Fruit fly (Drosophila melanogaster): ENCODE measurements around the gene Baldspot.
A peak's percentile ranks its signal among the peaks of the same experiment; 100 is the strongest.

The Baldspot gene

dm6 chr3L:16646865-16647459 is 14.5 kb downstream of the Baldspot start:
- TF ChIP-seq usp (GFP tag; optimal IDR thresholded peaks at IDR 0.05) = no peak

dm6 chr3L:16645323-16645982 is 16.0 kb downstream of the Baldspot start:
- TF ChIP-seq psq (optimal IDR thresholded peaks at IDR 0.05) (no peak), CG8478 (optimal IDR thresholded peaks at IDR 0.05) (no peak), usp (GFP tag; optimal IDR thresholded peaks at IDR 0.05) (no peak), EcR (GFP tag; optimal IDR thresholded peaks at IDR 0.05) (no peak), Dll (optimal IDR thresholded peaks at IDR 0.05) (no peak), pan (optimal IDR thresholded peaks at IDR 0.05) (no peak)

dm6 chr3L:16644505-16644904 is 16.9 kb downstream of the Baldspot start:
- TF ChIP-seq EcR (GFP tag; optimal IDR thresholded peaks at IDR 0.05) = no peak
- no peak for TF ChIP-seq Dll (optimal IDR thresholded peaks at IDR 0.05)
- TF ChIP-seq psq (optimal IDR thresholded peaks at IDR 0.05) = no peak
- no peak for TF ChIP-seq pan (optimal IDR thresholded peaks at IDR 0.05)
- TF ChIP-seq CG8478 (optimal IDR thresholded peaks at IDR 0.05) = no peak
- TF ChIP-seq usp (GFP tag; optimal IDR thresholded peaks at IDR 0.05) = no peak

DNA sequence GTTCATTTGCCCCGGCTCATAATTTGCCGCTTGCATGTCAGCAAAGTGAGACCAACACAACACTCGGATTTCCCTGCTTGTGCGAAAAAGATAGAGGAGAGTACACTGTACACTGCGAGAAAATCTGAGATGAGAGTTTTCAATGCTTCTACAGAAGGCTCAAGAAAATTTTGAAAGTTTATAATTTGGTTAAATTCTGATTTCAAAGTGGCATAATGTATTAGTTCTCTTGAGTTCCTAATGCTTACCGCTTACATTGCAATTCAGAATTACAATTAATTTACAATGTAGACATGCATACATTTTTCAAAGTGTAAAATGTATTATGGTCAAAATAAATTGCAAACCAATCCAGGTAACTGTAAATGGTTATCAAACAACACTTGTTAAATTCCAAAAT is 18.5 kb downstream of the Baldspot start:
- TF ChIP-seq CG8478 (optimal IDR thresholded peaks at IDR 0.05) (no peak), pan (optimal IDR thresholded peaks at IDR 0.05) (no peak), Dll (optimal IDR thresholded peaks at IDR 0.05) (no peak), usp (GFP tag; optimal IDR thresholded peaks at IDR 0.05) (no peak)

DNA sequence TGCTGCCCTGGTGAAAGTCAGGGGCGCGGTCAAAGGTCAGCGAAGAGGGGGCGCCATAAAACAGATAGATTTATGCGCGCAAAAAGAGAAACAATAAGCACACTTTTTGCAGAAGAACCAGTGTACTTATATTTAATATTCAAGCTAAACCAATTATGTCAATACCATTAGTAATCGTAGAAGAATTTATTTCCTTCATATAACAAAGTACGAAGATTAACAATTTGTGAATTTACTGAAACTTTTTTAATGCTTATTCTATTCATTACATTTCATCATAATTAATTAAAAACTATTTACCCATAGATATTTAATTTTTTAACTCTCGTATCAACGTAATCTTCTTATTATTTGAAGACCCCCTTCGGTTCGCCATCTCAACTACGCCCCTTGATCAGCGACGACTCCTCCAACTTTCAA is 19.3 kb downstream of the Baldspot start:
- TF ChIP-seq pan (optimal IDR thresholded peaks at IDR 0.05) = no peak

DNA sequence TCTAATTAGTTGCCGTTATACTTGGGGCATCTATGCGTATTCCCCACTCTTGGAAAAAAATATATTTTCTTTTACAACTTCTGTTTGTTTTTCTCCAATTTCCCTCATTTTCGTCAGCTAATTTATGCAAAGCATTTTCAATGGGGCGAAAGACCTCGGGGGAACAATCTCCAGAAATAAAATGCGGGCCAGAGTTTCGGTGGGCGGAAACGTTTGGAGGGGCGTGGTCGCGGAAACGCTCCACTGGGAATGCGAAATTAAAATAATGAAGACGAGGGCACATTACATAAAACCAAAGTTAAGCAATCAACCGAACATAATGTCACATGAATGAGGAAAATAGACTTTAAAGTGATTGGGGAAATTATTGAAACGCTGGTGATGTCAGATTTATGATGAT is 20.3 kb downstream of the Baldspot start:
- TF ChIP-seq psq (optimal IDR thresholded peaks at IDR 0.05) (no peak), EcR (GFP tag; optimal IDR thresholded peaks at IDR 0.05) (no peak), CG8478 (optimal IDR thresholded peaks at IDR 0.05) (no peak), pan (optimal IDR thresholded peaks at IDR 0.05) (no peak), usp (GFP tag; optimal IDR thresholded peaks at IDR 0.05) (no peak), Dll (optimal IDR thresholded peaks at IDR 0.05) (no peak)

DNA sequence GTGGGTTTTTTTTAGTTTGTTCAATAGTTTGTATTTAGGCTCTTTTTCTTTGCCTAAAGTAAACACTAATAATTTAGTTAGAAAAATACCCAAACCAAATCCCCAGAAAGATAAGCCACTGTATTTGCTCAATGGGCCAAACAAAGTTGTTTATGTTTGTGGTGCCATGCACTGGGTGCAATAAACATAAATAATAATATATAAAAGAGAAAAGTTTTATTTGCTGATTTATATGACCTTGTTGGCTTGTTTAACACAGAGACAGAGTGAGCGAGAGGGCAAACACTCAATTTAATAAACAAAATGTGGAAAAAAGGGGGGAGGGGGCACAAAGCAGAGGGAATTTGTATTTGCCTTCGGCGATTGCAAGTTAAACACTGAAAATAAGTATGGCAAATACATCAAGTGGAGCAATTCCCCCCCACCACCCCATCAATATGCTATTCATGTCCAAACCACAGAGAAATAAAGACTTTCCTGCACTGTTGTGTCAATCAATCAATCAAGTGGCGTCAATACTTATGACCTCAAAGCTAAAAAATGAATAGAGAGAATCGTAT is 20.8 kb downstream of the Baldspot start:
- TF ChIP-seq usp (GFP tag; optimal IDR thresholded peaks at IDR 0.05) (no peak), EcR (GFP tag; optimal IDR thresholded peaks at IDR 0.05) (no peak), pan (optimal IDR thresholded peaks at IDR 0.05) (no peak), psq (optimal IDR thresholded peaks at IDR 0.05) (no peak), CG8478 (optimal IDR thresholded peaks at IDR 0.05) (no peak), Dll (optimal IDR thresholded peaks at IDR 0.05) (no peak)

DNA sequence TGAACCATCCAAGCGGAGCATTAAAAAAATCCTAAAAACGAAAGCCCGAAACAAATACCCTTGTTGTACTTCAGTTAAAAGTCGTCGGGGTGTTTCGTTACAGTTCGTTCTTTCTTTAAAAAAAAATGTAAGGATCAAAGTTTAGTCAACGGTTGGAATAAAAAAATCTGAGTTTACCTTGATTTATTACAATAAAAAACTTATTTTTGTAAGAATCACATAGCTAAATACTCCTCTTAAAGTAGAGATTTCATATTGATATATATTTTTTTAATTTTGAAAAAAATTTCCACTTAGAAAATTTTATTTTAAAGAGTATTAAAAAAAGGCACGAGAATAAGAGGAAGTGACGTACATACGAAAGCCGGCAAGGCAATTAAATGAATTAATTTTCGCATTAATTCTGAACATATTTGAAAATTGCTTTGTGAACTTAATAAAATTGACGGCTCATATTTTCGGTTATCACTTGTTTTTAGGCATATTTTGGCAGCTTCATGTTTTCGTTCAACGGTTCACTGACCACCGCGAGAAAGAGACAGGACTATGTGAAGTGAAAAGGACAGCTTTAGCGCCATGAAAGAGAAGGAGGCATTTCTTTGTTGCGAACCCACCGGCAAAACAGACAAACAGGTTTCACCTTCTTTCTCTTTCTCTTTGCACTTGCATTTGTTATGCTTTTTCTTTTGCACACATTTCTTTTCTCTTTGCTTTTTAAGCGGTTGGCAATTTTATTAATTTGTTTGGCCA is 22.6 kb downstream of the Baldspot start:
- TF ChIP-seq pan (optimal IDR thresholded peaks at IDR 0.05) = no peak
- TF ChIP-seq EcR (GFP tag; optimal IDR thresholded peaks at IDR 0.05) = peak; percentile 82 to 87
- TF ChIP-seq usp (GFP tag; optimal IDR thresholded peaks at IDR 0.05) = no peak
- TF ChIP-seq psq (optimal IDR thresholded peaks at IDR 0.05) = no peak
- peak; percentile 11 for TF ChIP-seq CG8478 (optimal IDR thresholded peaks at IDR 0.05)
- TF ChIP-seq Dll (optimal IDR thresholded peaks at IDR 0.05) = no peak

- no peak for TF ChIP-seq pan (optimal IDR thresholded peaks at IDR 0.05)
- TF ChIP-seq EcR (GFP tag; optimal IDR thresholded peaks at IDR 0.05) = no peak
- no peak for TF ChIP-seq CG8478 (optimal IDR thresholded peaks at IDR 0.05)
- no peak for TF ChIP-seq usp (GFP tag; optimal IDR thresholded peaks at IDR 0.05)
- no peak for TF ChIP-seq psq (optimal IDR thresholded peaks at IDR 0.05)
- TF ChIP-seq Dll (optimal IDR thresholded peaks at IDR 0.05) = no peak
Observed at dm6 chr3L:16635566-16636210, 25.7 kb downstream of the Baldspot start.

dm6 chr3L:16634529-16634928 is 26.9 kb downstream of the Baldspot start:
- TF ChIP-seq CG8478 (optimal IDR thresholded peaks at IDR 0.05) = no peak
- TF ChIP-seq pan (optimal IDR thresholded peaks at IDR 0.05) = no peak
- TF ChIP-seq EcR (GFP tag; optimal IDR thresholded peaks at IDR 0.05) = no peak
- no peak for TF ChIP-seq psq (optimal IDR thresholded peaks at IDR 0.05)
- no peak for TF ChIP-seq Dll (optimal IDR thresholded peaks at IDR 0.05)
- no peak for TF ChIP-seq usp (GFP tag; optimal IDR thresholded peaks at IDR 0.05)

dm6 chr3L:16634091-16634490 is 27.3 kb downstream of the Baldspot start:
- no peak for TF ChIP-seq usp (GFP tag; optimal IDR thresholded peaks at IDR 0.05)
- TF ChIP-seq CG8478 (optimal IDR thresholded peaks at IDR 0.05) = no peak
- no peak for TF ChIP-seq Dll (optimal IDR thresholded peaks at IDR 0.05)
- TF ChIP-seq pan (optimal IDR thresholded peaks at IDR 0.05) = no peak
- TF ChIP-seq psq (optimal IDR thresholded peaks at IDR 0.05) = no peak
- no peak for TF ChIP-seq EcR (GFP tag; optimal IDR thresholded peaks at IDR 0.05)
